Fruit fly (Drosophila melanogaster): ENCODE measurements around the gene Sod1.

Gene Sod1

DNA sequence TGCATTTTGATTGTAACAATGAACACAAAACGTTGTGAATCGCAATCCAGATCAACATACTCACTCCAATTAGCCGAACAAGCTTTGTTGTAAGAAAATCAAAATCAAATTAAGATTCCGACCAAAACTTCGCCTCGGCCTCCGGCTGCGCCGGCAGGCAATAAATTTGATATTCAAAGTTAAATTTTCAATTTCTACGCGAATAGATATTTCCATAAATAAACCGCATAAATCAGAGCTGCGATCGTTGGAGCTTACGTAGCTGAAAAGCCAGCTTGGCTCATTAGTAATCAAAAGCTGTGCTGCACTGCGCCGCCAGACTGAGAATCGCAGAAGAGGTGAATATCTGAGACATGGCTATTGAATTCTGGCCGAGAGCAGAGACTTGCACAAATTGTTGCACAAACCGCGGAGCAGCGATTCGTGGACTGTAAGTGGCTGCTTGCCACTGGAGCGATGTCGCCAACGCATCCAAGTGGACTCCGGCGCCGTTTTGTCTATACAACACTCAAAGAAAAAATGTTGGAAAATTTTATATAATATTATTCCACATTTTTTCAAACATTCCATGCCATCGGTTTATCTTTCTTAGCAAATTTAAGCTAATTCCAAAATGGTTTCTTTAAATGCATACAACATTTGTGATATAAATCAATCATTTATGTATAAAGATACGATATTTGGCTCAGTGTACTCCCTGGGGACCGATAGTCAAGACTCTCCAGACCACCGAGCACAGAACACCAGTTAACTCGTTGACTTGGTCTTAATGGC, 35.1 kb upstream of the Sod1 start (continued):
- TF ChIP-seq CG12155 (GFP tag; optimal IDR thresholded peaks at IDR 0.05) = no peak
- no peak for TF ChIP-seq Hr39 (optimal IDR thresholded peaks at IDR 0.05)
- TF ChIP-seq dysf (GFP tag; IDR thresholded peaks at IDR 0.05) = peak; percentile 70
- no peak for TF ChIP-seq CG12391 (tag; optimal IDR thresholded peaks at IDR 0.05)
- no peak for TF ChIP-seq CG3838 (GFP tag; optimal IDR thresholded peaks at IDR 0.05)
- TF ChIP-seq Atf6 (GFP tag; IDR thresholded peaks at IDR 0.05) = no peak
- no peak for TF ChIP-seq Dref (GFP tag; IDR thresholded peaks at IDR 0.05)
- TF ChIP-seq CG17912 (GFP tag; optimal IDR thresholded peaks at IDR 0.05) = no peak
- TF ChIP-seq Sin3A (optimal IDR thresholded peaks at IDR 0.05) = no peak
- peak; percentile 15 for TF ChIP-seq CG8359 (GFP tag; optimal IDR thresholded peaks at IDR 0.05; ENCODE audit: borderline replicate concordance)
- no peak for TF ChIP-seq corto (GFP tag; optimal IDR thresholded peaks at IDR 0.05)
- TF ChIP-seq unpg (GFP tag; optimal IDR thresholded peaks at IDR 0.05) = peak; percentile 54
- no peak for TF ChIP-seq salm (tag; optimal IDR thresholded peaks at IDR 0.05)
- no peak for TF ChIP-seq CG13287 (GFP tag; IDR thresholded peaks at IDR 0.05; ENCODE audit: partially characterized antibody)
- TF ChIP-seq lilli (GFP tag; optimal IDR thresholded peaks at IDR 0.05) = no peak
- no peak for TF ChIP-seq B-H1 (GFP tag; IDR thresholded peaks at IDR 0.05)
- TF ChIP-seq Hsf (GFP tag; optimal IDR thresholded peaks at IDR 0.05) = peak; percentile 3
- TF ChIP-seq schlank (tag; optimal IDR thresholded peaks at IDR 0.05) = no peak
- TF ChIP-seq Atf-2 (GFP tag; optimal IDR thresholded peaks at IDR 0.05) = no peak
- TF ChIP-seq CG42726 (GFP tag; IDR thresholded peaks at IDR 0.05; ENCODE audit: partially characterized antibody) = no peak
- no peak for TF ChIP-seq pb (GFP tag; optimal IDR thresholded peaks at IDR 0.05)
- TF ChIP-seq lmd (GFP tag; IDR thresholded peaks at IDR 0.05) = peak; percentile 47; the same call in 1 of the 2 replicates
- TF ChIP-seq bcd (GFP tag; optimal IDR thresholded peaks at IDR 0.05) = peak; percentile 46
- no peak for TF ChIP-seq Hand (GFP tag; optimal IDR thresholded peaks at IDR 0.05)
- no peak for TF ChIP-seq trh (GFP tag; optimal IDR thresholded peaks at IDR 0.05)
- no peak for TF ChIP-seq bab2 (GFP tag; optimal IDR thresholded peaks at IDR 0.05)
- peak; percentile 70 for TF ChIP-seq CG31441 (GFP tag; IDR thresholded peaks at IDR 0.05)
- no peak for TF ChIP-seq CG31388 (GFP tag; optimal IDR thresholded peaks at IDR 0.05)
- no peak for TF ChIP-seq E2f2 (GFP tag; IDR thresholded peaks at IDR 0.05)
- TF ChIP-seq CG11695 (GFP tag; IDR thresholded peaks at IDR 0.05) = peak; percentile 57; the same call in 2 of the 3 replicates
- no peak for TF ChIP-seq Rfx (GFP tag; IDR thresholded peaks at IDR 0.05)
- TF ChIP-seq ara (GFP tag; IDR thresholded peaks at IDR 0.05) = peak; percentile 56; the same call in 1 of the 2 replicates
- TF ChIP-seq CG6654 (GFP tag; optimal IDR thresholded peaks at IDR 0.05) = no peak
- TF ChIP-seq CG10147 (GFP tag; optimal IDR thresholded peaks at IDR 0.05) = peak; percentile 32
- no peak for TF ChIP-seq CG7372 (GFP tag; IDR thresholded peaks at IDR 0.05)
- peak; percentile 29 for TF ChIP-seq CG6813 (GFP tag; optimal IDR thresholded peaks at IDR 0.05)
- no peak for TF ChIP-seq Scr (GFP tag; IDR thresholded peaks at IDR 0.05; ENCODE audit: partially characterized antibody)
- TF ChIP-seq Vsx1 (GFP tag; optimal IDR thresholded peaks at IDR 0.05) = no peak
- TF ChIP-seq MTF-1 (GFP tag; optimal IDR thresholded peaks at IDR 0.05; ENCODE audit: borderline replicate concordance) = peak; percentile 2
- no peak for TF ChIP-seq sima (GFP tag; optimal IDR thresholded peaks at IDR 0.05)
- TF ChIP-seq BtbVII (GFP tag; optimal IDR thresholded peaks at IDR 0.05) = peak; percentile 35
- no peak for TF ChIP-seq eyg (GFP tag; optimal IDR thresholded peaks at IDR 0.05)
- TF ChIP-seq CG11398 (GFP tag; optimal IDR thresholded peaks at IDR 0.05) = no peak
- TF ChIP-seq kah (GFP tag; optimal IDR thresholded peaks at IDR 0.05) = no peak
- TF ChIP-seq CG15601 (tag; optimal IDR thresholded peaks at IDR 0.05) = peak; percentile 50
- no peak for TF ChIP-seq Trl (optimal IDR thresholded peaks at IDR 0.05)
- no peak for TF ChIP-seq Trl (GFP tag; optimal IDR thresholded peaks at IDR 0.05)
- TF ChIP-seq HLH54F (GFP tag; optimal IDR thresholded peaks at IDR 0.05) = no peak
- TF ChIP-seq CG10565 (GFP tag; optimal IDR thresholded peaks at IDR 0.05) = no peak
- peak; percentile 23 for TF ChIP-seq CG16863 (GFP tag; optimal IDR thresholded peaks at IDR 0.05)
- peak; percentile 29 for TF ChIP-seq CG3281 (GFP tag; optimal IDR thresholded peaks at IDR 0.05)

Data from whole organism, embryonic.